Fruit fly (Drosophila melanogaster) whole organism, embryonic: Measurements from ENCODE around the gene CG6023.

Source experiments
- CG10959 ChIP-seq: fragments of 200-800 bp; sonication (Bioruptor generic); IDR thresholded peaks from 2 replicates; pipeline ENCODE4 v1.3.6; 2022; ENCODE audit warnings: missing biosample characterization, missing genetic modification characterization
- CG11398 ChIP-seq: fragments of 200-800 bp; sonication (Bioruptor generic); optimal IDR thresholded peaks from 2 replicates; lab custom pipeline; 2016; ENCODE audit warnings: missing biosample characterization, missing genetic modification characterization
- CG11696 ChIP-seq: fragments of 200-800 bp; sonication (Bioruptor generic); IDR thresholded peaks from 2 replicates; pipeline ENCODE4 v1.3.6; 2022; ENCODE audit warnings: missing biosample characterization, missing genetic modification characterization
- CG11723 ChIP-seq: fragments of 200-800 bp; sonication (Bioruptor generic); optimal IDR thresholded peaks from 2 replicates; lab custom pipeline; 2017; ENCODE audit warnings: missing biosample characterization, mild to moderate bottlenecking, missing genetic modification characterization
- CG12071 ChIP-seq: fragments of 200-800 bp; sonication (Bioruptor generic); optimal IDR thresholded peaks from 3 replicates; lab custom pipeline; 2018; ENCODE audit warnings: missing biosample characterization, mild to moderate bottlenecking, missing genetic modification characterization
- CG12155 ChIP-seq: fragments of 200-800 bp; sonication (Bioruptor generic); optimal IDR thresholded peaks from 3 replicates; lab custom pipeline; 2016; ENCODE audit warnings: missing biosample characterization, missing genetic modification characterization
- CG13894 ChIP-seq: fragments of 200-800 bp; sonication (Bioruptor generic); optimal IDR thresholded peaks from 3 replicates; lab custom pipeline; 2018; ENCODE audit warnings: missing biosample characterization, mild to moderate bottlenecking, missing genetic modification characterization, moderate library complexity
- CG15011 ChIP-seq: fragments of 200-800 bp; sonication (Bioruptor generic); optimal IDR thresholded peaks from 3 replicates; lab custom pipeline; 2018; ENCODE audit warnings: missing biosample characterization, mild to moderate bottlenecking, missing genetic modification characterization
- CG1602 ChIP-seq: fragments of 200-800 bp; sonication (Bioruptor generic); optimal IDR thresholded peaks from 3 replicates; lab custom pipeline; 2016; ENCODE audit warnings: missing biosample characterization, missing genetic modification characterization
- CG17612 ChIP-seq: fragments of 200-800 bp; sonication (Bioruptor generic); IDR thresholded peaks from 2 replicates; pipeline ENCODE4 v1.3.6; 2022; ENCODE audit warnings: missing biosample characterization, missing genetic modification characterization
- CG31388 ChIP-seq: fragments of 200-800 bp; sonication (Bioruptor generic); optimal IDR thresholded peaks from 2 replicates; lab custom pipeline; 2016; ENCODE audit warnings: missing biosample characterization, missing genetic modification characterization
- CG4328 ChIP-seq: fragments of 200-800 bp; sonication (Bioruptor generic); optimal IDR thresholded peaks from 3 replicates; lab custom pipeline; 2017; ENCODE audit warnings: missing biosample characterization, missing genetic modification reagents, missing genetic modification characterization
- CG4360 ChIP-seq: fragments of 200-800 bp; sonication (Bioruptor generic); IDR thresholded peaks from 2 replicates; pipeline ENCODE4 v1.3.6; 2022; ENCODE audit warnings: missing biosample characterization, missing genetic modification characterization
- CG5245 ChIP-seq: fragments of 200-800 bp; sonication (Bioruptor generic); optimal IDR thresholded peaks from 3 replicates; lab custom pipeline; 2016; ENCODE audit warnings: missing biosample characterization, missing genetic modification characterization
- CG7372 ChIP-seq: fragments of 200-800 bp; sonication (Bioruptor generic); IDR thresholded peaks from 2 replicates; pipeline ENCODE4 v1.3.6; 2022; ENCODE audit warnings: missing biosample characterization, missing genetic modification characterization
- CG7786 ChIP-seq: fragments of 200-800 bp; sonication (Bioruptor generic); optimal IDR thresholded peaks from 2 replicates; lab custom pipeline; 2016; ENCODE audit warnings: missing biosample characterization, missing genetic modification characterization
- CG9817 ChIP-seq: fragments of 200-800 bp; sonication (Bioruptor generic); optimal IDR thresholded peaks from 2 replicates; lab custom pipeline; 2018; ENCODE audit warnings: missing biosample characterization, mild to moderate bottlenecking, missing genetic modification characterization, moderate library complexity
- CTCF ChIP-seq: fragments of 200-800 bp; sonication (Bioruptor generic); optimal IDR thresholded peaks from 2 replicates; lab custom pipeline; 2017; ENCODE audit warnings: missing biosample characterization, mild to moderate bottlenecking, missing genetic modification characterization, moderate library complexity
- Camta ChIP-seq: fragments of 200-800 bp; sonication (Bioruptor generic); optimal IDR thresholded peaks from 2 replicates; lab custom pipeline; 2016; ENCODE audit warnings: missing biosample characterization, missing genetic modification characterization
- Dek ChIP-seq: fragments of 200-800 bp; sonication (Bioruptor generic); optimal IDR thresholded peaks from 3 replicates; lab custom pipeline; 2019; ENCODE audit warnings: missing biosample characterization, mild to moderate bottlenecking, missing genetic modification characterization, moderate library complexity
- Doc2 ChIP-seq: fragments of 200-800 bp; sonication (Bioruptor generic); IDR thresholded peaks from 2 replicates; pipeline ENCODE4 v1.3.6; 2022; ENCODE audit warnings: missing biosample characterization, missing genetic modification characterization
- Dp ChIP-seq: fragments of 200-800 bp; sonication (Bioruptor generic); optimal IDR thresholded peaks from 2 replicates; lab custom pipeline; 2018; ENCODE audit warnings: missing biosample characterization, mild to moderate bottlenecking, missing genetic modification characterization, moderate library complexity
- Fer3 ChIP-seq: fragments of 200-800 bp; sonication (Bioruptor generic); optimal IDR thresholded peaks from 2 replicates; lab custom pipeline; 2018; ENCODE audit warnings: missing biosample characterization, mild to moderate bottlenecking, missing genetic modification characterization, moderate library complexity
- HLH4C ChIP-seq: fragments of 200-800 bp; sonication (Bioruptor generic); IDR thresholded peaks from 3 replicates; pipeline ENCODE4 v1.3.6; 2022; ENCODE audit warnings: missing biosample characterization, missing genetic modification characterization; ENCODE audit not compliant: partially characterized antibody
- Hr39 ChIP-seq: fragments of >200 bp; optimal IDR thresholded peaks from 2 replicates; lab custom pipeline; 2017
- Med ChIP-seq: fragments of 200-800 bp; sonication (Bioruptor generic); peaks from one replicate; lab custom pipeline; 2016; ENCODE audit warnings: missing biosample characterization, missing genetic modification characterization, mild to moderate bottlenecking, inconsistent platforms, moderate library complexity
- NK7.1 ChIP-seq: fragments of 200-800 bp; sonication (Bioruptor generic); optimal IDR thresholded peaks from 3 replicates; lab custom pipeline; 2016; ENCODE audit warnings: missing biosample characterization, missing genetic modification characterization
- Scr ChIP-seq: fragments of 200-800 bp; sonication (Bioruptor generic); IDR thresholded peaks from 2 replicates; pipeline ENCODE4 v1.3.6; 2022; ENCODE audit warnings: missing biosample characterization, missing genetic modification characterization; ENCODE audit not compliant: partially characterized antibody
- Taf1 ChIP-seq: fragments of 200-800 bp; sonication (Bioruptor generic); IDR thresholded peaks from 2 replicates; pipeline ENCODE4 v1.3.6; 2022; ENCODE audit warnings: missing biosample characterization, missing genetic modification characterization
- Usf ChIP-seq: fragments of 200-800 bp; sonication (Bioruptor generic); optimal IDR thresholded peaks from 2 replicates; lab custom pipeline; 2017; ENCODE audit warnings: missing genotype, missing biosample characterization, missing genetic modification characterization
- ab ChIP-seq: fragments of 200-800 bp; sonication (Bioruptor generic); optimal IDR thresholded peaks from 2 replicates; lab custom pipeline; 2016; ENCODE audit warnings: missing biosample characterization, missing genetic modification characterization
- abd-A ChIP-seq: fragments of 200-800 bp; sonication (Bioruptor generic); optimal IDR thresholded peaks from 3 replicates; lab custom pipeline; 2019; ENCODE audit warnings: missing biosample characterization, mild to moderate bottlenecking, missing genetic modification characterization, moderate library complexity
- ato ChIP-seq: fragments of 200-800 bp; sonication (Bioruptor generic); IDR thresholded peaks from 2 replicates; pipeline ENCODE4 v1.3.6; 2022; ENCODE audit warnings: missing biosample characterization, missing genetic modification characterization; ENCODE audit not compliant: partially characterized antibody
- bab2 ChIP-seq: fragments of 200-800 bp; sonication (Bioruptor generic); optimal IDR thresholded peaks from 2 replicates; lab custom pipeline; 2016; ENCODE audit warnings: missing biosample characterization, missing genetic modification characterization
- cg ChIP-seq: fragments of 200-800 bp; sonication (Bioruptor generic); optimal IDR thresholded peaks from 3 replicates; lab custom pipeline; 2019; ENCODE audit warnings: missing biosample characterization, mild to moderate bottlenecking, missing genetic modification characterization, moderate library complexity
- chinmo ChIP-seq: fragments of 200-800 bp; sonication (Bioruptor generic); IDR thresholded peaks from 4 replicates; pipeline ENCODE4 v1.3.6; 2022; ENCODE audit warnings: missing biosample characterization, missing genetic modification characterization; ENCODE audit not compliant: partially characterized antibody
- chn ChIP-seq: fragments of 200-800 bp; sonication (Bioruptor generic); optimal IDR thresholded peaks from 2 replicates; lab custom pipeline; 2016; ENCODE audit warnings: missing biosample characterization, missing genetic modification characterization
- corto ChIP-seq: fragments of 200-800 bp; sonication (Bioruptor generic); optimal IDR thresholded peaks from 2 replicates; lab custom pipeline; 2016; ENCODE audit warnings: missing biosample characterization, mild to moderate bottlenecking, missing genetic modification characterization, moderate library complexity
- esg ChIP-seq: fragments of 200-800 bp; sonication (Bioruptor generic); conservative IDR thresholded peaks from 2 replicates; pipeline ENCODE4 v1.3.6; 2022; ENCODE audit warnings: missing biosample characterization, missing genetic modification characterization
- gsb-n ChIP-seq: fragments of 200-800 bp; sonication (Bioruptor generic); optimal IDR thresholded peaks from 3 replicates; lab custom pipeline; 2018; ENCODE audit warnings: missing biosample characterization, mild to moderate bottlenecking, missing genetic modification characterization
- jumu ChIP-seq: fragments of 200-800 bp; sonication (Bioruptor generic); optimal IDR thresholded peaks from 3 replicates; lab custom pipeline; 2016; ENCODE audit warnings: missing biosample characterization, missing genetic modification characterization
- klu ChIP-seq: fragments of 200-800 bp; sonication (Bioruptor generic); IDR thresholded peaks from 2 replicates; pipeline ENCODE4 v1.3.6; 2022; ENCODE audit warnings: missing biosample characterization, missing genetic modification characterization
- prd ChIP-seq, 3 experiments: fragments of >200 bp in 2 of 3; fragments of 200-800 bp in 1 of 3; sonication (Bioruptor generic) in 1 of 3; optimal IDR thresholded peaks in 2 of 3; IDR thresholded peaks in 1 of 3; 2 replicates in 2 of 3; 3 replicates in 1 of 3; pipeline versions ENCODE4 v1.3.6 to Lab custom; 2017 to 2022; ENCODE audit warnings: missing biosample characterization in 1 of 3, missing genetic modification characterization in 1 of 3
- sc ChIP-seq, 3 experiments: fragments of >200 bp in 2 of 3; fragments of 200-800 bp in 1 of 3; sonication (Bioruptor generic) in 1 of 3; optimal IDR thresholded peaks; 2 replicates in 2 of 3; 3 replicates in 1 of 3; lab custom pipeline; 2017; ENCODE audit warnings: mild to moderate bottlenecking in 1 of 3, missing biosample characterization in 1 of 3, missing genetic modification characterization in 1 of 3, missing genetic modification reagents in 1 of 3
- sisA ChIP-seq: fragments of 200-800 bp; sonication (Bioruptor generic); IDR thresholded peaks from 2 replicates; pipeline ENCODE4 v1.3.6; 2022; ENCODE audit warnings: missing biosample characterization, missing genetic modification characterization
- tup ChIP-seq: fragments of 200-800 bp; sonication (Bioruptor generic); optimal IDR thresholded peaks from 2 replicates; lab custom pipeline; 2016; ENCODE audit warnings: missing biosample characterization, mild to moderate bottlenecking, missing genetic modification characterization, moderate library complexity
- vfl ChIP-seq: fragments of 200-800 bp; sonication (Bioruptor generic); optimal IDR thresholded peaks from 2 replicates; lab custom pipeline; 2016; ENCODE audit warnings: missing biosample characterization, missing genetic modification characterization
- vvl ChIP-seq: fragments of 200-800 bp; sonication (Bioruptor generic); IDR thresholded peaks from 2 replicates; pipeline ENCODE4 v1.3.6; 2022; ENCODE audit warnings: missing biosample characterization, missing genetic modification characterization
- zen2 ChIP-seq: fragments of 200-800 bp; sonication (Bioruptor generic); IDR thresholded peaks from 3 replicates; pipeline ENCODE4 v1.3.6; 2022; ENCODE audit warnings: missing biosample characterization, missing genetic modification characterization; ENCODE audit not compliant: partially characterized antibody

Gene CG6023

DNA sequence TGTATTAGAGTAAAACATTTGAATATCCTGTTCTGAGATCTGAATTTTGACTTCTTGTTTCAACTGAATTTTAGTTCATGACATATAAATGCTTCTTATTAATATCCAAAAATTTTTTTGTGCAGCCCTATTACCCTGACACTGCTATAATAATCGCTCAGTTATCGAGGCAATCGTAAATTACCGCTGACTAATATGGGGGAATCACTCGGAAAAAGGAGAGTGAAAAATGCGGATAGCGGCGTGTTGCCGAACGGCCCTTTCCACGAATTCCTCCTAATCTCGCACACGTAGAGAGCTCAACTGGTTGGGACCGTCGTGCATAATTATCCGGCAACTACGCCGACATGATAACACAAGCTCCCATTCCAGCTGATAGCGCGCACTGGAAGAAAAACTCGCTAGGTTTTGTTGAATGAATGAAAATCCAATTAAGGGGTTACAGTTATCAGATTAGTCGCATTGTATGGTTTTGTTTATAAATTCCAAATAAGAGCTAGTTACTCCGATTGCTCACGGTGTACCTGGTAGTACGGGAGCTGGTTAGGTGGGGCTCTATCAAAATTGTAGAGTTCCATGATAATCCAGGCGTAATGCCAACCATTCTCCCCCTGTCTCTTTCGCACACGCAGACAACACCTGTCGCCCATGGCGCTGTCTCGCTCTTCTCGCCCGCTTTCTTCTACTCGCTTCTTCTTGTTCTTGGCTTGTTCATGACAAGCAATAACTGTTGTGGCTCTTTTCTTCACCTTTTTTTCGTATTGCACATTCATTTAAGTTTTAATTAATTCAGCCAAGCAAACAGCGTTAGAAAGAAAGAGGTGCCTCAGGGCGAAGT, 47.0 kb upstream of the CG6023 start (continued):
- TF ChIP-seq CG5245 (peak; percentile 32), sc (optimal IDR thresholded peaks at IDR 0.05; lab: Kevin White, UChicago) (no peak), sc (GFP tag; optimal IDR thresholded peaks at IDR 0.05; lab: Kevin White, UChicago) (no peak), Fer3 (tag; lab: Kevin White, UChicago) (peak; percentile 76), ato (GFP tag; lab: Robert Waterston, UW) (no peak), Camta (GFP tag; lab: Kevin White, UChicago) (no peak), tup (GFP tag; lab: Kevin White, UChicago) (peak; percentile 35), klu (GFP tag; lab: Robert Waterston, UW) (peak; percentile 24; the same call in 1 of the 2 replicates), bab2 (GFP tag; lab: Kevin White, UChicago) (peak; percentile 75), Usf (peak; percentile 38), cg (GFP tag; lab: Kevin White, UChicago) (peak; percentile 32), CG7786 (peak; percentile 81), CG13894 (peak; percentile 75), esg (GFP tag; lab: Robert Waterston, UW) (peak; percentile 57), vvl (GFP tag; lab: Robert Waterston, UW) (peak; percentile 87), CG15011 (peak; percentile 37), vfl (GFP tag; lab: Kevin White, UChicago) (peak; percentile 60), CG12071 (GFP tag; lab: Kevin White, UChicago) (peak; percentile 74), abd-A (tag; lab: Kevin White, UChicago) (no peak), corto (peak; percentile 0), sisA (GFP tag; lab: Robert Waterston, UW) (peak; percentile 75), CG31388 (GFP tag; lab: Kevin White, UChicago) (no peak), CG4360 (GFP tag; lab: Robert Waterston, UW) (no peak), jumu (GFP tag; lab: Kevin White, UChicago) (peak; percentile 78), CG9817 (tag; lab: Kevin White, UChicago) (peak; percentile 67), CG1602 (GFP tag; lab: Kevin White, UChicago) (peak; percentile 18), NK7.1 (GFP tag; lab: Kevin White, UChicago) (peak; percentile 47), prd (optimal IDR thresholded peaks at IDR 0.05; lab: Kevin White, UChicago) (no peak), prd (GFP tag; IDR thresholded peaks at IDR 0.05; lab: Robert Waterston, UW) (peak; percentile 75), zen2 (GFP tag; lab: Robert Waterston, UW) (no peak), ab (GFP tag; lab: Kevin White, UChicago) (peak; percentile 42), gsb-n (peak; percentile 8), Dp (GFP tag; lab: Kevin White, UChicago) (no peak), Dek (tag; lab: Kevin White, UChicago) (peak; percentile 60), chn (GFP tag; lab: Kevin White, UChicago) (peak; percentile 22), Taf1 (peak; percentile 80), CG11723 (GFP tag; lab: Kevin White, UChicago) (peak; percentile 50), Scr (no peak), CG7372 (GFP tag; lab: Robert Waterston, UW) (peak; percentile 32), chinmo (GFP tag; lab: Robert Waterston, UW) (no peak), CG11696 (GFP tag; lab: Robert Waterston, UW) (no peak), CG11398 (GFP tag; lab: Kevin White, UChicago) (peak; percentile 19), CG17612 (GFP tag; lab: Robert Waterston, UW) (0 out of 2 replicates have a peak, but pooled peaks have one; percentile 42), CG12155 (peak; percentile 66), Doc2 (GFP tag; lab: Robert Waterston, UW) (peak; percentile 17; the same call in 1 of the 2 replicates), CTCF (GFP tag; lab: Kevin White, UChicago) (peak; percentile 0), Hr39 (lab: Kevin White, UChicago) (no peak), Med (GFP tag; lab: Kevin White, UChicago) (peak; percentile 96), CG10959 (GFP tag; lab: Robert Waterston, UW) (peak; percentile 69), HLH4C (no peak), CG4328 (no peak)
